Worm (Caenorhabditis elegans): ENCODE results near the gene nlp-24.

Gene nlp-24

ce11 chrV:11618173-11618572 is 2.0 kb downstream of the nlp-24 start, which contains the start of gene glb-15:
Gene glb-15, minus strand, starts transcription at chrV:11618273.
- TF ChIP-seq npax-4 (tag; optimal IDR thresholded peaks at IDR 0.05) (no peak), tbx-2 (tag; optimal IDR thresholded peaks at IDR 0.05) (no peak), madf-2 (tag; optimal IDR thresholded peaks at IDR 0.05) (no peak), ttx-3 (tag; optimal IDR thresholded peaks at IDR 0.05) (no peak), ceh-2 (tag; optimal IDR thresholded peaks at IDR 0.05) (no peak), unc-55 (GFP tag; optimal IDR thresholded peaks at IDR 0.05) (no peak), dve-1 (tag; optimal IDR thresholded peaks at IDR 0.05) (no peak), pag-3 (tag; optimal IDR thresholded peaks at IDR 0.05; ENCODE audit: borderline replicate concordance) (no peak), gmeb-2 (tag; optimal IDR thresholded peaks at IDR 0.05) (no peak), ama-1 (optimal IDR thresholded peaks at IDR 0.05) (no peak), pros-1 (tag; optimal IDR thresholded peaks at IDR 0.05) (no peak), sox-4 (tag; optimal IDR thresholded peaks at IDR 0.05) (no peak), hlh-8 (tag; optimal IDR thresholded peaks at IDR 0.05) (no peak), ceh-31 (tag; optimal IDR thresholded peaks at IDR 0.05) (no peak), F13H6.1 (tag; optimal IDR thresholded peaks at IDR 0.05) (no peak), pqm-1 (tag; optimal IDR thresholded peaks at IDR 0.05) (no peak), ztf-16 (tag; optimal IDR thresholded peaks at IDR 0.05) (no peak), elt-4 (tag; optimal IDR thresholded peaks at IDR 0.05) (no peak), hlh-13 (GFP tag; optimal IDR thresholded peaks at IDR 0.05) (no peak), dmd-4 (tag; optimal IDR thresholded peaks at IDR 0.05; ENCODE audit: borderline replicate concordance) (no peak)

ce11 chrV:11620081-11620480 is 3.9 kb downstream of the nlp-24 start:
- TF ChIP-seq eyg-1 (tag; optimal IDR thresholded peaks at IDR 0.05) (no peak), ceh-22 (tag; optimal IDR thresholded peaks at IDR 0.05) (no peak), sdc-2 (tag; optimal IDR thresholded peaks at IDR 0.05) (no peak), ceh-6 (GFP tag; optimal IDR thresholded peaks at IDR 0.05) (no peak), T23F11.4 (GFP tag; optimal IDR thresholded peaks at IDR 0.05) (no peak)

ce11 chrV:11621276-11621675 is 5.1 kb downstream of the nlp-24 start:
- TF ChIP-seq nhr-11 (tag; optimal IDR thresholded peaks at IDR 0.05) (no peak), ceh-31 (tag; optimal IDR thresholded peaks at IDR 0.05) (no peak), C38D4.7 (GFP tag; optimal IDR thresholded peaks at IDR 0.05) (no peak)

ce11 chrV:11624954-11625353 is 8.8 kb downstream of the nlp-24 start:
- TF ChIP-seq elt-4 (tag; optimal IDR thresholded peaks at IDR 0.05): no peak

- no peak for TF ChIP-seq ahr-1 (tag; optimal IDR thresholded peaks at IDR 0.05)
- no peak for TF ChIP-seq pha-4 (tag; optimal IDR thresholded peaks at IDR 0.05)
- no peak for TF ChIP-seq ama-1 (optimal IDR thresholded peaks at IDR 0.05)
- TF ChIP-seq sox-4 (tag; optimal IDR thresholded peaks at IDR 0.05): no peak
- no peak for TF ChIP-seq ceh-24 (tag; optimal IDR thresholded peaks at IDR 0.05)
- TF ChIP-seq hlh-6 (tag; optimal IDR thresholded peaks at IDR 0.05): no peak
- no peak for TF ChIP-seq lin-11 (tag; optimal IDR thresholded peaks at IDR 0.05)
These were observed 11.7 kb downstream of the nlp-24 start for ce11 chrV:11627837-11628236.

ce11 chrV:11629222-11630026 is 13.2 kb downstream of the nlp-24 start, which contains the start of gene F35B12.10:
Gene F35B12.10, minus strand, starts transcription at chrV:11629272.
- no peak for TF ChIP-seq C38D4.7 (GFP tag; optimal IDR thresholded peaks at IDR 0.05)
- peak; percentile 69 for TF ChIP-seq elt-2 (tag; optimal IDR thresholded peaks at IDR 0.05)

Measured in whole organism, late embryonic.